Worm (Caenorhabditis elegans): ENCODE results near the gene C24D10.2.

- TF ChIP-seq T22C8.4 (GFP tag; IDR thresholded peaks at IDR 0.05) (no peak), tab-1 (GFP tag; IDR thresholded peaks at IDR 0.05) (no peak), med-1 (GFP tag; optimal IDR thresholded peaks at IDR 0.05; ENCODE audit: insufficient read depth) (no peak)
These were observed 25.3 kb upstream of the C24D10.2 start for ce11 chrIV:5137809-5138208.

All from whole organism, midembryonic.